Worm (Caenorhabditis elegans) whole organism, L1 larva: ENCODE results near the gene C09G5.14.

Experiments
- aha-1 ChIP-seq: fragments of 150-350 bp; optimal IDR thresholded peaks from 2 replicates; lab custom pipeline; 2014; ENCODE audit warnings: missing biosample characterization, missing genetic modification characterization
- alr-1 ChIP-seq: fragments of 200-800 bp; sonication (Bioruptor generic); optimal IDR thresholded peaks from 2 replicates; lab custom pipeline; 2018; ENCODE audit warnings: borderline replicate concordance, mild to moderate bottlenecking, missing genetic modification characterization, missing compliant biosample characterization
- ces-1 ChIP-seq: fragments of 150-350 bp; optimal IDR thresholded peaks from 2 replicates; lab custom pipeline; 2014; ENCODE audit warnings: missing biosample characterization, missing genetic modification reagents, missing genetic modification characterization
- nhr-77 ChIP-seq: fragments of 150-350 bp; optimal IDR thresholded peaks from 2 replicates; lab custom pipeline; 2014; ENCODE audit warnings: missing biosample characterization, missing genetic modification characterization
- snu-23 ChIP-seq: sonication (generic microtip); optimal IDR thresholded peaks from 2 replicates; lab custom pipeline; 2016; ENCODE audit warnings: missing genetic modification characterization, missing compliant biosample characterization

DNA sequence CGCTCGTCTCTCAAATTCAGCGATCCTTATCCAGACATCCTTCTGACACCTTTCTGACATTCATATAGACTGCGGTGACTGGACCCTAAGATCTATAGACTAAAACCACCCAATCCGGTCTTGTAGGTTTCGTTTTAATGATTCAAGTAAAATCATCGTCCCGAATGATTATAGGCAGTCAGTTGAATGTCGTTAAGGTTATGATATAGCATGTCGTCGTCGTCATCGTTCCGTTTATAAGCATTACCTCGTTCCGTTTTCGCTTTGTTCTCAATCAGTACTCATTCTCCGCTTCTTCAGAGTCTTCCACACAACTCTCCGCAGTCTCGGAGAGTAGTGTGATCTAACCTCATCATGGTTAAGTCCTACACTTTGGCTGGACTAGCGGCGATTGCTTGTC is 14.3 kb downstream of the C09G5.14 start, which contains the start of gene bli-1:
- TF ChIP-seq aha-1 (tag; lab: Kevin White, UChicago) = no peak
- no peak for TF ChIP-seq ces-1 (GFP tag; lab: Kevin White, UChicago)
- TF ChIP-seq nhr-77 = no peak
- no peak for TF ChIP-seq snu-23 (GFP tag; lab: Kevin White, UChicago)
- TF ChIP-seq alr-1 = no peak
